Fruit fly (Drosophila melanogaster): ENCODE measurements around the gene CG42342.

DNA sequence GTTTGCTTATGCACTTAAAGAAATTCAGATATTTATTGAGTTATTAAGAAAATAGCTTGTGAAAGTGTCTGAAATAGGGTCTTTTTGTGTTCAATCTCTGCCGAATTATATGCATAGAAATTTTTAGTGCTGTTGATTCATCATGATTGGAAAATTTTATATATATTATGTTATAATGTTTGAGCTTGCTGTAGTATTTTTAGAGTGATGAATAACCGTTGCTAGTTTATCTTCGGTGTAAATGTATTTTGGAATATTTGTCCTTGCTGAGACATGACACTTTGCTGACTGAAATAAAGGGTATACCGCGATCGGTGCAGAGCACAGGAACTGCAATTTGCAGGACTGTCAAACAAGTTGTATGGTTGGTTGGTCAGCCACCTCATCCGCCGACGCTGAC, 39.4 kb downstream of the CG42342 start:
- no peak for TF ChIP-seq CG10348 (GFP tag; IDR thresholded peaks at IDR 0.05)
- no peak for TF ChIP-seq CG12605 (GFP tag; IDR thresholded peaks at IDR 0.05)
- TF ChIP-seq EcR (GFP tag; optimal IDR thresholded peaks at IDR 0.05): no peak
- TF ChIP-seq fd96Ca (GFP tag; IDR thresholded peaks at IDR 0.05): no peak
- peak; percentile 40 for TF ChIP-seq CG9948 (tag; optimal IDR thresholded peaks at IDR 0.05)
- peak; percentile 20 for TF ChIP-seq CG34367 (tag; optimal IDR thresholded peaks at IDR 0.05)
- TF ChIP-seq Ets98B (GFP tag; IDR thresholded peaks at IDR 0.05): no peak
- no peak for TF ChIP-seq D1 (tag; optimal IDR thresholded peaks at IDR 0.05)
- TF ChIP-seq CG15710 (tag; optimal IDR thresholded peaks at IDR 0.05): peak; percentile 44
- TF ChIP-seq CG8159 (tag; optimal IDR thresholded peaks at IDR 0.05): peak; percentile 64

Data from whole organism, pupa.